Worm (Caenorhabditis elegans): Measurements from ENCODE around the gene K06H6.1.

K06H6.1 gene

DNA sequence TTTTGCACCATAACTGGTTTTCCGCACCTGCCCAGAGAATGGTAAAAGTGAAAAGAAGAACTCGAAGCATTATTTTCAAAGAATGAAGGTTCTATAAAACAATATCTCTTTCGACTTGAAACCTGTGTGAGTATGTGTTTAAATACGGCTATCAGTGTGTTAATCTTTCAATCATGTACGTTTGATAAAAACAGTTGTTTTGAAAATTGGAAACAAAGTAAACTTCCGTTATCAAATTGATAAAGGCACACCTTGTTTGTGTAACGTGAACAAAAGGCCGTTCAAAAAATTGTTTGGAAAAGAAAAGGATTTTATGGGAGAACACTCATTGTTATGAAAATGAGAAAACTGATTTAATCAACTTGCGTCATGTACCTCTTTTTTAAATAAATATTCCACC lies 38.4 kb downstream of the K06H6.1 start, which contains the start of gene F48G7.7:
Gene F48G7.7, minus strand, starts transcription at position 101 of the 400 bp plus-strand sequence.
- TF ChIP-seq aptf-3 (GFP tag; IDR thresholded peaks at IDR 0.05) = no peak

DNA sequence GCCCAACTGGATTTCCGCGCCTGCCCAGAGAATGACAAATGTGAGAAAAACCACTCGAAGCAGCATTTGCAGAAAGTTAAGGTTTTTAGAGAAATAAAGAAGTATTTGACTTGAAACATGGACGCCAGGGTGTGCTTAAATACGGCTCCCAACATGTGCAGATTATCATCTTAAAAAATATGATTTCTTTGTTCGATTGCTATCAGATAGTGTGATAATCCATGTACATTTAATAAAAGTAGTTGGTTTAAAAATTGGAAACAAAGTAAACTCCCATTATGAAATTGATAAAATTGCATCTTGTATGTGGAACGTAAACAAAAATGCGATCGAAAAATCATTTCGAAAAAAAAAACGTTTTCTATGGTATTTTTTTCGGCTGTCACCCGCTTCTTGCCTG lies 39.7 kb downstream of the K06H6.1 start, which contains the start of gene F48G7.8:
Gene F48G7.8, minus strand, starts transcription at position 101 of the 400 bp plus-strand sequence.
- TF ChIP-seq aptf-3 (GFP tag; IDR thresholded peaks at IDR 0.05) = no peak
- no peak for TF ChIP-seq hmg-1.2 (GFP tag; IDR thresholded peaks at IDR 0.05)
- no peak for TF ChIP-seq die-1 (tag; optimal IDR thresholded peaks at IDR 0.05)
- TF ChIP-seq him-1 (tag; optimal IDR thresholded peaks at IDR 0.05) = no peak
- no peak for TF ChIP-seq B0019.2 (GFP tag; conservative IDR thresholded peaks at IDR 0.05)
- no peak for TF ChIP-seq F52B5.7 (tag; optimal IDR thresholded peaks at IDR 0.05)
- TF ChIP-seq hlh-12 (tag; optimal IDR thresholded peaks at IDR 0.05) = no peak
- TF ChIP-seq somi-1 (GFP tag; optimal IDR thresholded peaks at IDR 0.05) = no peak
- TF ChIP-seq K12H6.12 (tag; optimal IDR thresholded peaks at IDR 0.05) = no peak
- TF ChIP-seq aptf-2 (GFP tag; conservative IDR thresholded peaks at IDR 0.05) = no peak
- TF ChIP-seq tbp1 (GFP tag; optimal IDR thresholded peaks at IDR 0.05) = no peak
- no peak for TF ChIP-seq madf-10 (tag; optimal IDR thresholded peaks at IDR 0.05)
- TF ChIP-seq lin-26 (GFP tag; IDR thresholded peaks at IDR 0.05) = no peak
- no peak for TF ChIP-seq rcor-1 (GFP tag; IDR thresholded peaks at IDR 0.05)
- TF ChIP-seq chd-7 (tag; optimal IDR thresholded peaks at IDR 0.05) = no peak
- no peak for TF ChIP-seq nfyb-1 (GFP tag; IDR thresholded peaks at IDR 0.05)
- TF ChIP-seq hmg-20 (GFP tag; IDR thresholded peaks at IDR 0.05) = no peak
- no peak for TF ChIP-seq let-526 (GFP tag; IDR thresholded peaks at IDR 0.05)
- no peak for TF ChIP-seq repo-1 (tag; optimal IDR thresholded peaks at IDR 0.05)
- no peak for TF ChIP-seq ztf-22 (GFP tag; optimal IDR thresholded peaks at IDR 0.05)

DNA sequence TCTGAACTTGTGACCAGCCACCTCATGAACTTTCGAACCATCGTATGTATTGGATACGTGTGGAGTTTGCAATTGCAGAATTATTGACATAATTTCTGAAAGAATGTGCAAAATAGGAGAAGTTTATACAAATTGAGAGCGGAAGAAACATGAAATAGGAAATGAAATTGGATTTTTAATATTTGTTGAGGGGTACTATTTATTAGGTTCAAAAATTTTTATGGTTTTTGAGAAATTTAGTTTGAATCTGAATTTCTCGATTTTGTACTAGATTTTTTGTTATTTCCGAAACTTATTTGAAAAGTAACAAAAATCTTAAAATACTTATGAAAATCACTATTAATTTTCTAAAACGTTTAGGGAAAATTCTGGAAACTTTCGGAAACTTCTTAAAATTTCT lies 40.6 kb downstream of the K06H6.1 start, which contains the start of gene F48G7.9:
Gene F48G7.9, minus strand, starts transcription at position 101 of the 400 bp plus-strand sequence.
- no peak for TF ChIP-seq ceh-58 (GFP tag; IDR thresholded peaks at IDR 0.05)
- TF ChIP-seq lag-1 (GFP tag; IDR thresholded peaks at IDR 0.05) = no peak
- no peak for TF ChIP-seq nhr-80 (tag; optimal IDR thresholded peaks at IDR 0.05)
- no peak for TF ChIP-seq unc-62 (GFP tag; optimal IDR thresholded peaks at IDR 0.05)
- no peak for TF ChIP-seq hsf-1 (GFP tag; IDR thresholded peaks at IDR 0.05)
- TF ChIP-seq C06A6.2 (GFP tag; conservative IDR thresholded peaks at IDR 0.05) = no peak
- TF ChIP-seq C17E4.6 (GFP tag; IDR thresholded peaks at IDR 0.05) = no peak
- TF ChIP-seq ztf-3 (GFP tag; optimal IDR thresholded peaks at IDR 0.05) = no peak
- no peak for TF ChIP-seq F55B11.4 (tag; optimal IDR thresholded peaks at IDR 0.05; ENCODE audit: borderline replicate concordance, insufficient read depth)
- no peak for TF ChIP-seq lsl-1 (GFP tag; optimal IDR thresholded peaks at IDR 0.05)
- TF ChIP-seq Y53F4B.3 (GFP tag; IDR thresholded peaks at IDR 0.05) = no peak
- no peak for TF ChIP-seq nfya-1 (tag; optimal IDR thresholded peaks at IDR 0.05; ENCODE audit: borderline replicate concordance, insufficient read depth)

ce11 chrV:631832-632231 lies 43.9 kb downstream of the K06H6.1 start:
- TF ChIP-seq repo-1 (tag; optimal IDR thresholded peaks at IDR 0.05) (no peak), unc-130 (GFP tag; optimal IDR thresholded peaks at IDR 0.05) (no peak), Y67H2A.10 (GFP tag; conservative IDR thresholded peaks at IDR 0.05) (no peak), lin-40 (tag; optimal IDR thresholded peaks at IDR 0.05) (no peak)

All from whole organism, young adult.